Worm (Caenorhabditis elegans): ENCODE results near the gene B0302.5.

Gene B0302.5

DNA sequence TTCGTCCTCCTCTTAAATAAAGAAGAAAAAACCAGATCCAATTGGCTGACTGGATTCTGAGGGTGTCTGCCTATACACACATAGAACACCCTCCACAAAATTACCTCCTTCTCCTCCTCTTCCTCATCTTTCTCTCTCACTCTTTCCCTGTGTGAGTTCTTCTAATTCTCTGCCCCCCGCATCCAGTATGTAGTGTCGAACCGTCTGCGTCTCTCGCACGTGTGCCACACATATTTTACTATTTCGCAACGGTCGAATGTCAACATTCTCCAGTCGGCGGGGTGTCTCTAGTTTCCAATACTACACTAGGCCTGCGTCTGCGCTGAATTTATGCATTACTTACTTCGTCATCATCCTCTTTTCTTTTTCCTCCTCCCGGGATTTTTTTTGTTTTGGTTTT, 10.6 kb downstream of the B0302.5 start (continued):
- TF ChIP-seq F16B12.6 (tag; optimal IDR thresholded peaks at IDR 0.05): peak; percentile 2
- TF ChIP-seq grh-1 (GFP tag; IDR thresholded peaks at IDR 0.05): peak; percentile 48; the same call in 1 of the 2 replicates
- TF ChIP-seq efl-3 (GFP tag; optimal IDR thresholded peaks at IDR 0.05): no peak
- TF ChIP-seq aha-1 (tag; optimal IDR thresholded peaks at IDR 0.05): no peak
- peak; percentile 42 for TF ChIP-seq nhr-77 (tag; optimal IDR thresholded peaks at IDR 0.05)
- TF ChIP-seq C34B4.2 (tag; optimal IDR thresholded peaks at IDR 0.05): no peak
- peak; percentile 28 for TF ChIP-seq isw-1 (GFP tag; IDR thresholded peaks at IDR 0.05)
- TF ChIP-seq nhr-47 (tag; optimal IDR thresholded peaks at IDR 0.05): peak; percentile 67
- peak; percentile 61 for TF ChIP-seq fkh-8 (tag; optimal IDR thresholded peaks at IDR 0.05)
- TF ChIP-seq pag-3 (tag; optimal IDR thresholded peaks at IDR 0.05; ENCODE audit: borderline replicate concordance, insufficient read depth): no peak
- TF ChIP-seq alr-1 (tag; optimal IDR thresholded peaks at IDR 0.05; ENCODE audit: borderline replicate concordance): no peak
- TF ChIP-seq hpl-2 (GFP tag; optimal IDR thresholded peaks at IDR 0.05): no peak
- peak; percentile 57 for TF ChIP-seq blmp-1 (tag; optimal IDR thresholded peaks at IDR 0.05)
- TF ChIP-seq vab-15 (tag; optimal IDR thresholded peaks at IDR 0.05): no peak
- TF ChIP-seq unc-86 (tag; optimal IDR thresholded peaks at IDR 0.05): peak; percentile 24
- no peak for TF ChIP-seq ceh-88 (GFP tag; IDR thresholded peaks at IDR 0.05)
- no peak for TF ChIP-seq unc-62 (GFP tag; optimal IDR thresholded peaks at IDR 0.05)
- no peak for TF ChIP-seq C04F5.9 (tag; optimal IDR thresholded peaks at IDR 0.05)
- no peak for TF ChIP-seq lin-13 (GFP tag; optimal IDR thresholded peaks at IDR 0.05)
- no peak for TF ChIP-seq nhr-76 (tag; optimal IDR thresholded peaks at IDR 0.05)
- TF ChIP-seq hlh-17 (GFP tag; optimal IDR thresholded peaks at IDR 0.05; ENCODE audit: borderline replicate concordance): no peak
- TF ChIP-seq unc-30 (tag; optimal IDR thresholded peaks at IDR 0.05): no peak
- no peak for TF ChIP-seq mab-9 (GFP tag; IDR thresholded peaks at IDR 0.05)
- TF ChIP-seq unc-130 (tag; optimal IDR thresholded peaks at IDR 0.05): no peak
- no peak for TF ChIP-seq lir-3 (tag; optimal IDR thresholded peaks at IDR 0.05; ENCODE audit: poor library complexity)
- TF ChIP-seq irx-1 (tag; optimal IDR thresholded peaks at IDR 0.05): peak; percentile 2
- TF ChIP-seq mep-1 (tag; optimal IDR thresholded peaks at IDR 0.05): peak; percentile 85
- TF ChIP-seq C16A3.4 (tag; optimal IDR thresholded peaks at IDR 0.05): peak; percentile 70
- TF ChIP-seq elt-3 (tag; optimal IDR thresholded peaks at IDR 0.05): peak in 1 of 6 experiments; percentile 29
- no peak for TF ChIP-seq hlh-4 (tag; optimal IDR thresholded peaks at IDR 0.05)
- TF ChIP-seq nhr-85 (tag): peak; percentile 59
- TF ChIP-seq nhr-237 (tag; optimal IDR thresholded peaks at IDR 0.05): no peak
- TF ChIP-seq nhr-90 (tag; optimal IDR thresholded peaks at IDR 0.05; ENCODE audit: poor library complexity): peak; percentile 18
- no peak for TF ChIP-seq ztf-4 (tag; optimal IDR thresholded peaks at IDR 0.05)
- TF ChIP-seq sox-4 (tag; optimal IDR thresholded peaks at IDR 0.05): no peak
- TF ChIP-seq swsn-7 (tag; optimal IDR thresholded peaks at IDR 0.05): peak; percentile 59
- TF ChIP-seq mef-2 (tag; optimal IDR thresholded peaks at IDR 0.05): no peak
- no peak for TF ChIP-seq fkh-10 (GFP tag; optimal IDR thresholded peaks at IDR 0.05)
- peak; percentile 71 to 89 (median 86) for TF ChIP-seq ceh-82 (tag; optimal IDR thresholded peaks at IDR 0.05)
- TF ChIP-seq ces-1 (GFP tag; optimal IDR thresholded peaks at IDR 0.05): no peak
- no peak for TF ChIP-seq pax-3 (tag; optimal IDR thresholded peaks at IDR 0.05)
- no peak for TF ChIP-seq unc-98 (GFP tag; IDR thresholded peaks at IDR 0.05)
- TF ChIP-seq nhr-71 (tag; optimal IDR thresholded peaks at IDR 0.05): peak; percentile 75
- no peak for TF ChIP-seq elt-2 (tag; optimal IDR thresholded peaks at IDR 0.05)
- TF ChIP-seq nhr-20 (tag; optimal IDR thresholded peaks at IDR 0.05): peak; percentile 79
- TF ChIP-seq lin-39 (tag; optimal IDR thresholded peaks at IDR 0.05): no peak
- TF ChIP-seq ceh-8 (GFP tag; optimal IDR thresholded peaks at IDR 0.05): no peak
- no peak for TF ChIP-seq ets-5 (GFP tag; IDR thresholded peaks at IDR 0.05)

Data from whole organism, L1 larva.